Worm (Caenorhabditis elegans): ENCODE results near the gene kel-10.

- TF ChIP-seq unc-62 (GFP tag; optimal IDR thresholded peaks at IDR 0.05) (no peak), snpc-4 (tag; optimal IDR thresholded peaks at IDR 0.05) (no peak)
Observed at ce11 chrIII:10118818-10119217, 17.6 kb upstream of the kel-10 start, which contains the start of gene ZK1128.3.

Measured in whole organism, mixed stage, embryonic.